Fruit fly (Drosophila melanogaster) whole organism, wandering third instar larva: ENCODE measurements around the gene ear.

Experiments
- Myc ChIP-seq: fragments of >200 bp; optimal IDR thresholded peaks from 2 replicates; lab custom pipeline; 2017
- N ChIP-seq: fragments of >200 bp; optimal IDR thresholded peaks from 2 replicates; lab custom pipeline; 2018; ENCODE audit warnings: missing biosample characterization, missing external identifiers, missing genetic modification characterization
- foxo ChIP-seq, 2 experiments: fragments of 200-800 bp; sonication (Bioruptor generic); optimal IDR thresholded peaks; 2 replicates in 1 of 2; 3 replicates in 1 of 2; lab custom pipeline; 2016 to 2017; ENCODE audit warnings: missing biosample characterization in 2 of 2, missing genetic modification characterization in 2 of 2
- psq ChIP-seq: fragments of 200-800 bp; sonication (Bioruptor generic); optimal IDR thresholded peaks from 3 replicates; lab custom pipeline; 2017; ENCODE audit warnings: missing biosample characterization, mild to moderate bottlenecking, missing genetic modification characterization, moderate library complexity

dm6 chr3R:15277926-15278869 is 42.4 kb upstream of the ear start, which contains the start of the genes MRG15 and Tm1:
- TF ChIP-seq psq (GFP tag; lab: Kevin White, UChicago) (no peak), N (no peak), Myc (lab: Kevin White, UChicago) (no peak), foxo (GFP tag; optimal IDR thresholded peaks at IDR 0.05; lab: Kevin White, UChicago) (no peak)
